Fruit fly (Drosophila melanogaster): ENCODE data around the gene CG5704.

Gene CG5704

DNA sequence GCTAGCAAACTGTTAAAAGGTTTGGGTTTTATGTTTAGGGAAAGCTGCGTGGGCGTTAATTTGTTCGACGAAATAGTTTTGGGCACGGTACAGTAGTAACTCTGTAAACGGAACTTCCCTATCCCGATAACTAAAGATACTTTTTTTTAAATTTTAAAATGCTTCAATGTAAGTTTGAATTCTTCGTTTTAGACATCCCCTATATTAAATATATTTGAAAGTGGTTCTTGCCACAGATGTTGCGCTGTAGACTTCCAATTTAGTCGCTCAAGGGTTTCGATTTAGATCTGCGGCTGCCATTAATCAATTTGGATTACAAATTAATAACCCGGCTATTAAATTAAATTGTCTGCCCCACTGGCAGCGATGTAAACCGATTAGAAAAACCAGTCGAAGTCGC is 28.3 kb downstream of the CG5704 start (continued):
- TF ChIP-seq stwl (tag; optimal IDR thresholded peaks at IDR 0.05) (no peak), CG7372 (GFP tag; IDR thresholded peaks at IDR 0.05) (no peak), CG8388 (GFP tag; optimal IDR thresholded peaks at IDR 0.05) (no peak), Adf1 (GFP tag; IDR thresholded peaks at IDR 0.05) (no peak), Sry-β (GFP tag; optimal IDR thresholded peaks at IDR 0.05) (no peak), zf30C (GFP tag; optimal IDR thresholded peaks at IDR 0.05) (no peak), CG14441 (GFP tag; IDR thresholded peaks at IDR 0.05) (no peak), Hr78 (GFP tag; optimal IDR thresholded peaks at IDR 0.05) (no peak), NfI (GFP tag; optimal IDR thresholded peaks at IDR 0.05) (no peak), Optix (GFP tag; IDR thresholded peaks at IDR 0.05) (no peak), CG17361 (GFP tag; IDR thresholded peaks at IDR 0.05) (no peak), nmo (GFP tag; optimal IDR thresholded peaks at IDR 0.05) (no peak), dan (GFP tag; IDR thresholded peaks at IDR 0.05) (no peak), CG42726 (GFP tag; IDR thresholded peaks at IDR 0.05; ENCODE audit: partially characterized antibody) (no peak), nerfin-2 (GFP tag; IDR thresholded peaks at IDR 0.05; ENCODE audit: partially characterized antibody) (no peak), grau (tag; optimal IDR thresholded peaks at IDR 0.05) (peak; percentile 59), Doc2 (GFP tag; IDR thresholded peaks at IDR 0.05) (no peak), tgo (GFP tag; IDR thresholded peaks at IDR 0.05) (no peak), lilli (GFP tag; optimal IDR thresholded peaks at IDR 0.05) (no peak), fd3F (GFP tag; optimal IDR thresholded peaks at IDR 0.05) (no peak), zfh2 (GFP tag; optimal IDR thresholded peaks at IDR 0.05) (no peak), vfl (GFP tag; optimal IDR thresholded peaks at IDR 0.05) (no peak), ab (GFP tag; optimal IDR thresholded peaks at IDR 0.05) (no peak), row (GFP tag; IDR thresholded peaks at IDR 0.05) (peak; percentile 21; the same call in 1 of the 3 replicates), fd102C (GFP tag; optimal IDR thresholded peaks at IDR 0.05) (no peak), CG10209 (GFP tag; optimal IDR thresholded peaks at IDR 0.05) (no peak), otp (GFP tag; IDR thresholded peaks at IDR 0.05) (no peak), H2.0 (GFP tag; IDR thresholded peaks at IDR 0.05) (no peak), ken (GFP tag; IDR thresholded peaks at IDR 0.05) (no peak), CG11504 (tag; optimal IDR thresholded peaks at IDR 0.05) (peak; percentile 52), CG8281 (tag; optimal IDR thresholded peaks at IDR 0.05) (no peak), CG1024 (GFP tag; IDR thresholded peaks at IDR 0.05) (no peak), org-1 (GFP tag; optimal IDR thresholded peaks at IDR 0.05) (no peak), gem (tag; optimal IDR thresholded peaks at IDR 0.05) (no peak), CG10979 (tag; optimal IDR thresholded peaks at IDR 0.05) (peak; percentile 37), Blimp-1 (GFP tag; optimal IDR thresholded peaks at IDR 0.05) (peak; percentile 28), ATbp (GFP tag; optimal IDR thresholded peaks at IDR 0.05) (no peak), CG14860 (GFP tag; IDR thresholded peaks at IDR 0.05; ENCODE audit: partially characterized antibody) (no peak), CG15269 (tag; optimal IDR thresholded peaks at IDR 0.05) (no peak), Usf (GFP tag; optimal IDR thresholded peaks at IDR 0.05) (no peak), p53 (GFP tag; optimal IDR thresholded peaks at IDR 0.05) (no peak), CG11560 (tag; IDR thresholded peaks at IDR 0.05) (no peak), lmd (GFP tag; IDR thresholded peaks at IDR 0.05) (no peak), gce (GFP tag; IDR thresholded peaks at IDR 0.05) (no peak), CG18599 (GFP tag; optimal IDR thresholded peaks at IDR 0.05) (no peak), hkb (optimal IDR thresholded peaks at IDR 0.05) (no peak), hkb (GFP tag; IDR thresholded peaks at IDR 0.05) (0 out of 2 replicates have a peak, but pooled peaks have one; percentile 18), toy (GFP tag; IDR thresholded peaks at IDR 0.05) (no peak), abd-A (tag; optimal IDR thresholded peaks at IDR 0.05) (no peak), inv (GFP tag; IDR thresholded peaks at IDR 0.05; ENCODE audit: partially characterized antibody) (no peak), CG9437 (GFP tag; optimal IDR thresholded peaks at IDR 0.05) (no peak), CG2120 (GFP tag; optimal IDR thresholded peaks at IDR 0.05) (no peak)

All from whole organism, embryonic.